Fruit fly (Drosophila melanogaster): Measurements from ENCODE around the gene CG12535.

CG12535 gene

DNA sequence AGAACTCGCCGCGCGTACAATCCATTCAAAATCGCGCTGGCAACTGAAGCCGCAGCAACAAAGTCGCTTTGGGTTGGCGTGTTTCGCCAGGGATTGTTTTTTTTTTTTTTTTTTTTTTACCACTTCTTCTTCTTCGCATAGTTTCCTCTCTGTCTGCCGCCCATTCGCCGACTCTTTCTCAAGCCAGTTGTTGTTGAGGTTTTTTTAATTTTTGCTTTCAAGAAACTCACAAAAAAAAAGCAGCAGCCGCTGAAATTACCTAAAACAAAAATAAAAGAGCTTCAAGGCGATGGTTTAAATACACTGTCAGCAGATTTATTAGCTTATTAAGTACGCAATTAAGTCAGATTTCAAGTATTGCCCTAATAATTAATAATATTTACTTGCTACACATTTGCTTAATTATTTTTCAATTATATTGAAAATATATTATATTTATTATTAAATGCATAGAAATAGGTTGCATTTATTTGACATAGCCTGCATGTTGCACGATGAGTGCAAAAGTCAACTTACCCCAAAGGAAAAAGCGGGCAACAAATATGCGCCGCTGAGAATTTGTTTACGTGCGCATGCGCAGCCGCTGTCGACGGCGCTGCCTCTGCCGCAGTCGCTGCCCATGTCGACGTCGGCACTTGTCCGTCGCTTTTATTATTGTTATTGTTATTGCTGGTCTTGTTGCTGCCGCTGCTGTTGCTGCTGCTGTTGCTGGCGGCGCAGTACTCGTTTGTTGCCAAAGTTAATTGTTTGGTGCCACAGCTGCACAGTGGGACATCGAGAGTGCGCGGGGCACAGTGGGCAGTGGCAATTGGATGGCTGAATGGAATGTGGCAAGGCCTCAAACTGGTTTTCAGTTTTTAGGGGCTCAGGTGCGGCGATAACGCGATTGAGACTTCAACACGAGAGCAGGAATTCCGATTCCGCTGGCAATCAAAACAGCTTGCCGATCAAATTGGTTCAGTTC lies 26.0 kb upstream of the CG12535 start, which contains the start of gene CG12206 (continued):
- peak; percentile 74; the same call in 1 of the 2 replicates for TF ChIP-seq CG32532 (GFP tag; IDR thresholded peaks at IDR 0.05)
- peak; percentile 20 for TF ChIP-seq lbe (GFP tag; optimal IDR thresholded peaks at IDR 0.05)
- peak; percentile 91 for TF ChIP-seq sqz (GFP tag; optimal IDR thresholded peaks at IDR 0.05)
- peak; percentile 92 for TF ChIP-seq Adf1 (GFP tag; IDR thresholded peaks at IDR 0.05)
- TF ChIP-seq CG5245 (GFP tag; optimal IDR thresholded peaks at IDR 0.05): no peak
- no peak for TF ChIP-seq Scr (GFP tag; IDR thresholded peaks at IDR 0.05; ENCODE audit: partially characterized antibody)
- no peak for TF ChIP-seq Sin3A (optimal IDR thresholded peaks at IDR 0.05)
- TF ChIP-seq CG10565 (GFP tag; optimal IDR thresholded peaks at IDR 0.05): no peak
- no peak for TF ChIP-seq CG18764 (GFP tag; optimal IDR thresholded peaks at IDR 0.05)
- TF ChIP-seq CG9797 (GFP tag; optimal IDR thresholded peaks at IDR 0.05): no peak
- no peak for TF ChIP-seq h (optimal IDR thresholded peaks at IDR 0.05)
- peak; percentile 72 for TF ChIP-seq CoRest (tag; optimal IDR thresholded peaks at IDR 0.05)
- TF ChIP-seq cato (GFP tag; optimal IDR thresholded peaks at IDR 0.05; ENCODE audit: borderline replicate concordance): no peak
- no peak for TF ChIP-seq z (GFP tag; IDR thresholded peaks at IDR 0.05)
- no peak for TF ChIP-seq CG15073 (GFP tag; optimal IDR thresholded peaks at IDR 0.05)
- no peak for TF ChIP-seq CG15696 (tag; optimal IDR thresholded peaks at IDR 0.05)
- peak; percentile 15 for TF ChIP-seq lilli (GFP tag; optimal IDR thresholded peaks at IDR 0.05)
- no peak for TF ChIP-seq unc-4 (GFP tag; IDR thresholded peaks at IDR 0.05; ENCODE audit: partially characterized antibody)
- TF ChIP-seq HmgD (GFP tag; optimal IDR thresholded peaks at IDR 0.05): no peak
- peak; percentile 17 for TF ChIP-seq CG15514 (GFP tag; optimal IDR thresholded peaks at IDR 0.05)
- peak; percentile 77 for TF ChIP-seq Vsx1 (GFP tag; optimal IDR thresholded peaks at IDR 0.05)
- no peak for TF ChIP-seq danr (GFP tag; IDR thresholded peaks at IDR 0.05)
- peak; percentile 43 for TF ChIP-seq fd3F (GFP tag; optimal IDR thresholded peaks at IDR 0.05)
- TF ChIP-seq cad (GFP tag; optimal IDR thresholded peaks at IDR 0.05): no peak
- TF ChIP-seq nmo (GFP tag; optimal IDR thresholded peaks at IDR 0.05): peak; percentile 74
- no peak for TF ChIP-seq ems (GFP tag; optimal IDR thresholded peaks at IDR 0.05)
- peak; percentile 66 for TF ChIP-seq Drgx (GFP tag; IDR thresholded peaks at IDR 0.05)
- TF ChIP-seq wor (GFP tag; IDR thresholded peaks at IDR 0.05): peak; percentile 27
- no peak for TF ChIP-seq CG11560 (tag; IDR thresholded peaks at IDR 0.05)
- no peak for TF ChIP-seq Dfd (GFP tag; optimal IDR thresholded peaks at IDR 0.05)
- peak in 1 of 2 experiments; percentile 74 for TF ChIP-seq Hr51 (GFP tag; optimal IDR thresholded peaks at IDR 0.05)
- TF ChIP-seq Dip2 (GFP tag; IDR thresholded peaks at IDR 0.05): no peak
- TF ChIP-seq MTF-1 (GFP tag; optimal IDR thresholded peaks at IDR 0.05; ENCODE audit: borderline replicate concordance): no peak
- no peak for TF ChIP-seq CG42726 (GFP tag; IDR thresholded peaks at IDR 0.05; ENCODE audit: partially characterized antibody)
- TF ChIP-seq CG15011 (GFP tag; optimal IDR thresholded peaks at IDR 0.05): peak; percentile 12
- TF ChIP-seq cwo (GFP tag; optimal IDR thresholded peaks at IDR 0.05): peak; percentile 42
- TF ChIP-seq gce (GFP tag; IDR thresholded peaks at IDR 0.05): no peak
- TF ChIP-seq crol (GFP tag; IDR thresholded peaks at IDR 0.05): no peak
- peak; percentile 35 for TF ChIP-seq D19B (GFP tag; optimal IDR thresholded peaks at IDR 0.05)
- peak; percentile 46 for TF ChIP-seq kni (GFP tag; optimal IDR thresholded peaks at IDR 0.05)
- TF ChIP-seq sc (optimal IDR thresholded peaks at IDR 0.05): no peak
- peak; percentile 46 for TF ChIP-seq sc (GFP tag; optimal IDR thresholded peaks at IDR 0.05)
- no peak for TF ChIP-seq CG1602 (GFP tag; optimal IDR thresholded peaks at IDR 0.05)
- TF ChIP-seq CG13123 (GFP tag; optimal IDR thresholded peaks at IDR 0.05): no peak
- TF ChIP-seq CG10543 (GFP tag; optimal IDR thresholded peaks at IDR 0.05): peak; percentile 30
- TF ChIP-seq az2 (GFP tag; optimal IDR thresholded peaks at IDR 0.05): peak; percentile 28
- TF ChIP-seq br (optimal IDR thresholded peaks at IDR 0.05): no peak
- TF ChIP-seq Ets97D (GFP tag; optimal IDR thresholded peaks at IDR 0.05): no peak
- TF ChIP-seq CG30431 (GFP tag; optimal IDR thresholded peaks at IDR 0.05): peak; percentile 11
- TF ChIP-seq bcd (GFP tag; optimal IDR thresholded peaks at IDR 0.05): peak; percentile 58
